Worm (Caenorhabditis elegans): ENCODE data around the gene nspc-14.

Gene nspc-14

ce11 chrX:12326424-12326823 lies 32.4 kb downstream of the nspc-14 start, which contains the start of gene srd-41:
Gene srd-41, plus strand, starts transcription at chrX:12326724.
- no peak for TF ChIP-seq R02D3.7 (tag; optimal IDR thresholded peaks at IDR 0.05)
- no peak for TF ChIP-seq Y5F2A.4 (GFP tag; optimal IDR thresholded peaks at IDR 0.05)
- no peak for TF ChIP-seq ctbp-1 (GFP tag; IDR thresholded peaks at IDR 0.05)
- TF ChIP-seq zip-2 (tag; optimal IDR thresholded peaks at IDR 0.05): no peak
- no peak for TF ChIP-seq hlh-11 (tag; optimal IDR thresholded peaks at IDR 0.05)
- TF ChIP-seq hmg-1.1 (GFP tag; IDR thresholded peaks at IDR 0.05): no peak
- TF ChIP-seq arid-1 (GFP tag; conservative IDR thresholded peaks at IDR 0.05): no peak
- no peak for TF ChIP-seq unc-62 (GFP tag; optimal IDR thresholded peaks at IDR 0.05 in 1 of 2)
- TF ChIP-seq unc-62 (tag; optimal IDR thresholded peaks at IDR 0.05): no peak
- no peak for TF ChIP-seq lim-7 (GFP tag; IDR thresholded peaks at IDR 0.05)
- no peak for TF ChIP-seq hif-1 (tag; optimal IDR thresholded peaks at IDR 0.05)
- TF ChIP-seq lsy-2 (tag; optimal IDR thresholded peaks at IDR 0.05): no peak
- no peak for TF ChIP-seq cey-2 (tag; optimal IDR thresholded peaks at IDR 0.05; ENCODE audit: borderline replicate concordance, insufficient read depth)
- no peak for TF ChIP-seq Y105C5A.15 (GFP tag; IDR thresholded peaks at IDR 0.05)
- no peak for TF ChIP-seq F49E8.2 (tag; optimal IDR thresholded peaks at IDR 0.05; ENCODE audit: borderline replicate concordance)
- no peak for TF ChIP-seq pqm-1 (tag; optimal IDR thresholded peaks at IDR 0.05)

DNA sequence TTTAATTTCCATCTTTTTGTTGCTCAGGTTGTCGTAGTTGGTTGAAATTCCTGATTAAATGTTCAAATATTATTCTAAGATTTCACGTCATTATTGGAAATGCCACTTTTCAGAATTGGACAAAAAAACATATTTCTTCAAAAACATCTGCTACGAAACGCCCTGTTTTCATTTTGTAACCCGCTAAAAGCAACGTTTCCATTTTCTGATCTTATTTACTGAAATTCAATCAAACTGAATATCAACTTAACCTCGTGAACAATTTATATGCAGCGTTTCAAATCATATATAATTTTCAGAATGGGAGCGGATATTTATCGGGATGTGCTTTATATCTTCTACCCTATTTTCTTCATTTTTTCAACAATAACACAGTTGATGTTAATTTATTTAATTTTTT lies 35.4 kb downstream of the nspc-14 start, which contains the start of gene srd-40:
Gene srd-40, plus strand, starts transcription at position 301 of the 400 bp plus-strand sequence.
- no peak for TF ChIP-seq arid-1 (GFP tag; conservative IDR thresholded peaks at IDR 0.05)
- no peak for TF ChIP-seq madf-5 (GFP tag; IDR thresholded peaks at IDR 0.05)
- no peak for TF ChIP-seq tra-1 (GFP tag; IDR thresholded peaks at IDR 0.05)
- TF ChIP-seq lin-39 (tag; optimal IDR thresholded peaks at IDR 0.05): no peak
- TF ChIP-seq F10B5.3 (tag; optimal IDR thresholded peaks at IDR 0.05): no peak
- no peak for TF ChIP-seq snpc-1.2 (GFP tag; IDR thresholded peaks at IDR 0.05)
- no peak for TF ChIP-seq mes-2 (tag; optimal IDR thresholded peaks at IDR 0.05; ENCODE audit: poor library complexity, severe bottlenecking)
- TF ChIP-seq spr-1 (tag; optimal IDR thresholded peaks at IDR 0.05): no peak
- TF ChIP-seq hmg-1.1 (GFP tag; IDR thresholded peaks at IDR 0.05): no peak
- no peak for TF ChIP-seq snpc-4 (tag; optimal IDR thresholded peaks at IDR 0.05)
- no peak for TF ChIP-seq Y75B8A.6 (GFP tag; IDR thresholded peaks at IDR 0.05)
- no peak for TF ChIP-seq ceh-82 (tag; optimal IDR thresholded peaks at IDR 0.05)
- no peak for TF ChIP-seq F37D6.2 (tag; optimal IDR thresholded peaks at IDR 0.05)
- TF ChIP-seq T26A8.4 (GFP tag; IDR thresholded peaks at IDR 0.05): no peak
- no peak for TF ChIP-seq aha-1 (tag)
- TF ChIP-seq cey-2 (tag; optimal IDR thresholded peaks at IDR 0.05; ENCODE audit: borderline replicate concordance, insufficient read depth): no peak
- TF ChIP-seq ama-1 (optimal IDR thresholded peaks at IDR 0.05): no peak
- no peak for TF ChIP-seq ceh-28 (tag; optimal IDR thresholded peaks at IDR 0.05)

ce11 chrX:12321357-12321756 lies 37.5 kb downstream of the nspc-14 start, which contains the start of gene F17A2.13:
Gene F17A2.13, plus strand, starts transcription at chrX:12321657.
- TF ChIP-seq hlh-11 (tag; optimal IDR thresholded peaks at IDR 0.05) (no peak), daf-16 (GFP tag; optimal IDR thresholded peaks at IDR 0.05) (no peak), daf-16 (tag; optimal IDR thresholded peaks at IDR 0.05) (no peak), unc-62 (GFP tag; optimal IDR thresholded peaks at IDR 0.05 in 1 of 2) (no peak), unc-62 (tag; optimal IDR thresholded peaks at IDR 0.05) (no peak), nhr-41 (GFP tag; IDR thresholded peaks at IDR 0.05) (no peak), ces-1 (GFP tag; optimal IDR thresholded peaks at IDR 0.05) (no peak), F44E2.7 (GFP tag; IDR thresholded peaks at IDR 0.05) (no peak), ctbp-1 (GFP tag; IDR thresholded peaks at IDR 0.05) (no peak), hmg-1.1 (GFP tag; IDR thresholded peaks at IDR 0.05) (no peak), arid-1 (GFP tag; conservative IDR thresholded peaks at IDR 0.05) (no peak), F26F4.8 (GFP tag; conservative IDR thresholded peaks at IDR 0.05) (no peak), hlh-30 (tag; optimal IDR thresholded peaks at IDR 0.05; ENCODE audit: insufficient read depth) (no peak), pqm-1 (tag; optimal IDR thresholded peaks at IDR 0.05) (no peak), nhr-10 (tag; optimal IDR thresholded peaks at IDR 0.05) (no peak), tag-97 (GFP tag; IDR thresholded peaks at IDR 0.05) (no peak), madf-5 (GFP tag; IDR thresholded peaks at IDR 0.05) (no peak), nhr-48 (tag; optimal IDR thresholded peaks at IDR 0.05) (no peak)

All from whole organism, L4 larva.